Worm (Caenorhabditis elegans) whole organism, late embryonic: ENCODE data around the gene bbs-4.

Source experiments
- hlh-15 ChIP-seq: sonication (generic microtip); optimal IDR thresholded peaks from 2 replicates; lab custom pipeline; 2016; ENCODE audit warnings: missing genetic modification characterization, missing compliant biosample characterization
- nfya-1 ChIP-seq: sonication (generic microtip); optimal IDR thresholded peaks from 2 replicates; lab custom pipeline; 2017; ENCODE audit warnings: missing genetic modification characterization, mild to moderate bottlenecking, missing compliant biosample characterization, antibody characterized with exemption, moderate library complexity
- nhr-11 ChIP-seq: fragments of 150-350 bp; optimal IDR thresholded peaks from 2 replicates; lab custom pipeline; 2014; ENCODE audit warnings: missing biosample characterization, missing genetic modification characterization

- no peak for TF ChIP-seq nhr-11 (tag; lab: Kevin White, UChicago)
- no peak for TF ChIP-seq hlh-15
- no peak for TF ChIP-seq nfya-1
Measured at ce11 chrIII:9645099-9645498, 33.1 kb upstream of the bbs-4 start.
